Worm (Caenorhabditis elegans): ENCODE data around the gene T28H10.1.

T28H10.1 gene

DNA sequence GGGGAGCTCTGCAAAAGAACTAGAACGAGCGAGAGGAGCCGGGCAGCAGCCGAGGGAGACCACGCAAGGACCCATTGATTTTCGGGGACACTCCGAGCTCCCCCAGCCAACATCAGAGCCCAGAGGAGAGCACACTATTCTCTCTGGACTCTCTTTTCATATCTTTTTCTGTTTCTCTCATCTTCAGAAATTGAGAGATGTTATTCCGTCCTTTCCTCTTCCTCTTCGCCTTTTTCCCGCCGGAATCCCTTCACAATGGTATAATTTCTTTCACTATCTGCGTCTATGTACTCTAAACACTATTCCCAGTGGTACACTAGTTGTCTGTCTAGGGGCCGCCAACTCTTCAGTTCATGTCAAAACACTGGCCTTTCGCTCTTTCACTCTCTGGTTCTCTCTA lies 38.2 kb upstream of the T28H10.1 start:
- TF ChIP-seq fos-1 (tag; optimal IDR thresholded peaks at IDR 0.05) (peak; percentile 22), unc-86 (tag; optimal IDR thresholded peaks at IDR 0.05) (peak; percentile 88), C04F5.9 (tag; optimal IDR thresholded peaks at IDR 0.05) (no peak), sup-37 (GFP tag; optimal IDR thresholded peaks at IDR 0.05) (peak; percentile 16), vab-15 (tag; optimal IDR thresholded peaks at IDR 0.05) (no peak), zip-4 (GFP tag; optimal IDR thresholded peaks at IDR 0.05) (no peak), isw-1 (GFP tag; IDR thresholded peaks at IDR 0.05) (peak; percentile 72), unc-130 (tag; optimal IDR thresholded peaks at IDR 0.05) (peak; percentile 42), nhr-76 (tag; optimal IDR thresholded peaks at IDR 0.05) (no peak), ces-1 (GFP tag; optimal IDR thresholded peaks at IDR 0.05) (no peak), Y116A8C.19 (tag; optimal IDR thresholded peaks at IDR 0.05; ENCODE audit: borderline replicate concordance) (no peak), efl-1 (optimal IDR thresholded peaks at IDR 0.05) (peak; percentile 78 to 82), efl-1 (GFP tag; optimal IDR thresholded peaks at IDR 0.05 in 1 of 2) (peak; percentile 49 to 92), ets-5 (GFP tag; IDR thresholded peaks at IDR 0.05) (no peak), lir-3 (tag; optimal IDR thresholded peaks at IDR 0.05; ENCODE audit: poor library complexity) (peak; percentile 65), lin-39 (tag; optimal IDR thresholded peaks at IDR 0.05) (no peak), egl-13 (tag; optimal IDR thresholded peaks at IDR 0.05) (peak; percentile 91), alr-1 (tag; optimal IDR thresholded peaks at IDR 0.05; ENCODE audit: borderline replicate concordance) (no peak), snpc-4 (tag; optimal IDR thresholded peaks at IDR 0.05) (peak; percentile 71), hpl-2 (GFP tag; optimal IDR thresholded peaks at IDR 0.05) (no peak), unc-30 (tag; optimal IDR thresholded peaks at IDR 0.05) (no peak), mdl-1 (tag; optimal IDR thresholded peaks at IDR 0.05) (peak in 1 of 2 experiments; percentile 76), ceh-88 (GFP tag; IDR thresholded peaks at IDR 0.05) (peak; percentile 53; the same call in 1 of the 2 replicates), C16A3.4 (tag; optimal IDR thresholded peaks at IDR 0.05) (peak; percentile 64), grh-1 (GFP tag; IDR thresholded peaks at IDR 0.05) (0 out of 2 replicates have a peak, but pooled peaks have one; percentile 27), fkh-10 (GFP tag; optimal IDR thresholded peaks at IDR 0.05) (peak; percentile 96), fkh-4 (tag; optimal IDR thresholded peaks at IDR 0.05; ENCODE audit: borderline replicate concordance) (no peak), nhr-20 (tag; optimal IDR thresholded peaks at IDR 0.05) (peak; percentile 85), hlh-17 (GFP tag; optimal IDR thresholded peaks at IDR 0.05; ENCODE audit: borderline replicate concordance) (no peak), nhr-77 (tag; optimal IDR thresholded peaks at IDR 0.05) (peak; percentile 85), nhr-19 (GFP tag; conservative IDR thresholded peaks at IDR 0.05) (peak; percentile 82), lin-35 (GFP tag; optimal IDR thresholded peaks at IDR 0.05) (peak; percentile 56 to 63), mef-2 (tag; optimal IDR thresholded peaks at IDR 0.05) (peak; percentile 41), efl-3 (GFP tag; optimal IDR thresholded peaks at IDR 0.05) (no peak), nhr-90 (tag; optimal IDR thresholded peaks at IDR 0.05; ENCODE audit: poor library complexity) (peak; percentile 55), mep-1 (tag; optimal IDR thresholded peaks at IDR 0.05) (peak; percentile 77), dpl-1 (GFP tag; optimal IDR thresholded peaks at IDR 0.05) (peak; percentile 53 to 72 (median 64)), nhr-85 (tag) (peak; percentile 85), nhr-28 (tag; optimal IDR thresholded peaks at IDR 0.05) (no peak), irx-1 (tag; optimal IDR thresholded peaks at IDR 0.05) (peak; percentile 88), lsy-2 (tag; optimal IDR thresholded peaks at IDR 0.05) (peak; percentile 75 to 83), lin-15B (tag; optimal IDR thresholded peaks at IDR 0.05) (no peak), aly-2 (tag; optimal IDR thresholded peaks at IDR 0.05) (peak; percentile 46), egl-27 (tag; optimal IDR thresholded peaks at IDR 0.05) (peak; percentile 73 to 78), blmp-1 (tag; optimal IDR thresholded peaks at IDR 0.05) (peak; percentile 80), ama-1 (optimal IDR thresholded peaks at IDR 0.05) (no peak), jun-1 (tag; optimal IDR thresholded peaks at IDR 0.05) (peak; percentile 36), ztf-4 (tag; optimal IDR thresholded peaks at IDR 0.05) (peak; percentile 76), nhr-11 (tag; optimal IDR thresholded peaks at IDR 0.05) (peak; percentile 49), swsn-7 (tag; optimal IDR thresholded peaks at IDR 0.05) (peak; percentile 92), unc-98 (GFP tag; IDR thresholded peaks at IDR 0.05) (no peak), nhr-84 (tag; optimal IDR thresholded peaks at IDR 0.05) (no peak), nhr-71 (tag; optimal IDR thresholded peaks at IDR 0.05) (peak; percentile 94), rnt-1 (tag; optimal IDR thresholded peaks at IDR 0.05) (peak; percentile 62)

Data from whole organism, L1 larva.